Fruit fly (Drosophila melanogaster): ENCODE data around the gene PGAP1.

dm6 chrX:5638588-5638987, 50.7 kb downstream of the PGAP1 start:
- TF ChIP-seq CG8478 (optimal IDR thresholded peaks at IDR 0.05), result no peak
- no peak for TF ChIP-seq CTCF (optimal IDR thresholded peaks at IDR 0.05)
